Worm (Caenorhabditis elegans): ENCODE measurements around the gene taf-2.

DNA sequence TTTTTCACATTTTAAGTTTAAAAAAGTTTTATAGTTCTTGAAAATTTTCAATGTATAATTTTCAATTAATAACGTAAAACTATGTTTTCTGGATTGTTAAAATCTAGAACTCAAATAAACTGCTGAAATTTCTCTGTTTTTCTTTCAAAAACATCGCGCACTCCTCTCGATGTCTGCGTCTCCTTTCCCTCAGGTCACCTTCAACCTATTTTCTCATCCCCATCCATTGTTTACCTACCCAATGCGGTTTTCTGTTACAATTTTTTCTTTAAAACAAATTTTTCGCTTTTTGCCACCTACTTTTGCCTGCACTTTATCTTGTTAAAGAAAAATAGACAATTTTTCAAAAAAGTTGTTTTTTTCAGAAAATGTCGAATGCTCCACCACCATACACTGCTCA is 39.8 kb upstream of the taf-2 start, which contains the start of gene ZC416.2:
- TF ChIP-seq tbx-2 (tag; optimal IDR thresholded peaks at IDR 0.05) (no peak), lsy-2 (tag; optimal IDR thresholded peaks at IDR 0.05) (no peak), ceh-90 (tag; optimal IDR thresholded peaks at IDR 0.05) (no peak), pqm-1 (tag; optimal IDR thresholded peaks at IDR 0.05) (no peak), nhr-11 (tag; optimal IDR thresholded peaks at IDR 0.05) (no peak), egl-13 (tag; optimal IDR thresholded peaks at IDR 0.05) (no peak), pax-3 (tag; optimal IDR thresholded peaks at IDR 0.05) (no peak), lin-14 (GFP tag; optimal IDR thresholded peaks at IDR 0.05) (no peak), unc-130 (tag; optimal IDR thresholded peaks at IDR 0.05) (no peak), ets-5 (GFP tag; IDR thresholded peaks at IDR 0.05) (no peak), lin-39 (tag; optimal IDR thresholded peaks at IDR 0.05) (no peak)

Data from whole organism, L1 larva.